Fruit fly (Drosophila melanogaster) whole organism, embryonic: Measurements from ENCODE around the gene CG3517.
A peak's percentile ranks its signal among the peaks of the same experiment; 100 is the strongest.

Experiments used
- Atf6 ChIP-seq: fragments of 200-800 bp; sonication (Bioruptor generic); IDR thresholded peaks from 2 replicates; pipeline ENCODE4 v1.3.6; 2022; ENCODE audit warnings: missing biosample characterization, missing genetic modification characterization
- CG10321 ChIP-seq: fragments of 200-800 bp; sonication (Bioruptor generic); IDR thresholded peaks from 2 replicates; pipeline ENCODE4 v1.3.6; 2022; ENCODE audit warnings: missing biosample characterization, missing genetic modification characterization
- CG10462 ChIP-seq: fragments of 200-800 bp; sonication (Bioruptor generic); optimal IDR thresholded peaks from 2 replicates; lab custom pipeline; 2016; ENCODE audit warnings: missing biosample characterization, missing genetic modification characterization
- CG10959 ChIP-seq: fragments of 200-800 bp; sonication (Bioruptor generic); IDR thresholded peaks from 2 replicates; pipeline ENCODE4 v1.3.6; 2022; ENCODE audit warnings: missing biosample characterization, missing genetic modification characterization
- CG11093 ChIP-seq: fragments of 200-800 bp; sonication (Bioruptor generic); IDR thresholded peaks from 3 replicates; pipeline ENCODE4 v1.3.6; 2022; ENCODE audit warnings: missing biosample characterization, missing genetic modification characterization
- CG12071 ChIP-seq: fragments of 200-800 bp; sonication (Bioruptor generic); optimal IDR thresholded peaks from 3 replicates; lab custom pipeline; 2018; ENCODE audit warnings: missing biosample characterization, mild to moderate bottlenecking, missing genetic modification characterization
- CG1233 ChIP-seq: fragments of 200-800 bp; sonication (Bioruptor generic); optimal IDR thresholded peaks from 4 replicates; lab custom pipeline; 2018; ENCODE audit warnings: missing biosample characterization, mild to moderate bottlenecking, missing genetic modification characterization
- CG12659 ChIP-seq: fragments of 200-800 bp; sonication (Bioruptor generic); optimal IDR thresholded peaks from 3 replicates; lab custom pipeline; 2017; ENCODE audit warnings: mild to moderate bottlenecking, missing biosample characterization, missing genetic modification reagents, missing genetic modification characterization
- CG13894 ChIP-seq: fragments of 200-800 bp; sonication (Bioruptor generic); optimal IDR thresholded peaks from 3 replicates; lab custom pipeline; 2018; ENCODE audit warnings: missing biosample characterization, mild to moderate bottlenecking, missing genetic modification characterization, moderate library complexity
- CG16813 ChIP-seq: fragments of 200-800 bp; sonication (Bioruptor generic); IDR thresholded peaks from 3 replicates; pipeline ENCODE4 v1.3.6; 2022; ENCODE audit warnings: missing biosample characterization, missing genetic modification characterization; ENCODE audit not compliant: partially characterized antibody
- CG1792 ChIP-seq: fragments of 200-800 bp; sonication (Bioruptor generic); optimal IDR thresholded peaks from 2 replicates; lab custom pipeline; 2016; ENCODE audit warnings: missing biosample characterization, missing genetic modification characterization
- CG2202 ChIP-seq: fragments of 200-800 bp; sonication (Bioruptor generic); optimal IDR thresholded peaks from 2 replicates; lab custom pipeline; 2018; ENCODE audit warnings: missing biosample characterization, mild to moderate bottlenecking, missing genetic modification characterization
- CG2889 ChIP-seq: fragments of 200-800 bp; sonication (Bioruptor generic); IDR thresholded peaks from 3 replicates; pipeline ENCODE4 v1.3.6; 2022; ENCODE audit warnings: missing biosample characterization, missing genetic modification characterization
- CG31441 ChIP-seq: fragments of 200-800 bp; sonication (Bioruptor generic); IDR thresholded peaks from 2 replicates; pipeline ENCODE4 v1.3.6; 2022; ENCODE audit warnings: missing biosample characterization, missing genetic modification characterization
- CG3726 ChIP-seq: fragments of 200-800 bp; sonication (Bioruptor generic); IDR thresholded peaks from 3 replicates; pipeline ENCODE4, ENCODE4 v1.3.6; 2022; ENCODE audit warnings: missing biosample characterization, missing genetic modification characterization
- CG8089 ChIP-seq: fragments of 200-800 bp; sonication (Bioruptor generic); optimal IDR thresholded peaks from 3 replicates; lab custom pipeline; 2016; ENCODE audit warnings: missing biosample characterization, missing genetic modification characterization
- CG9215 ChIP-seq: fragments of 200-800 bp; sonication (Bioruptor generic); IDR thresholded peaks from 2 replicates; pipeline ENCODE4 v1.3.6; 2022; ENCODE audit warnings: missing biosample characterization, missing genetic modification characterization
- CrebB ChIP-seq: fragments of 200-800 bp; sonication (Bioruptor generic); optimal IDR thresholded peaks from 3 replicates; lab custom pipeline; 2018; ENCODE audit warnings: missing biosample characterization, mild to moderate bottlenecking, missing genetic modification characterization
- Dfd ChIP-seq, 2 experiments: fragments of >200 bp; optimal IDR thresholded peaks; 2 replicates each; lab custom pipeline; 2017; ENCODE audit warnings: missing biosample characterization in 2 of 2, missing genetic modification characterization in 2 of 2
- Ets97D ChIP-seq: fragments of 200-800 bp; sonication (Bioruptor generic); optimal IDR thresholded peaks from 3 replicates; lab custom pipeline; 2016; ENCODE audit warnings: missing biosample characterization, missing genetic modification characterization
- Hsf ChIP-seq: fragments of 200-800 bp; sonication (Bioruptor generic); optimal IDR thresholded peaks from 3 replicates; lab custom pipeline; 2016; ENCODE audit warnings: missing biosample characterization, missing genetic modification characterization
- Jarid2 ChIP-seq: fragments of 200-800 bp; sonication (Bioruptor generic); optimal IDR thresholded peaks from 3 replicates; lab custom pipeline; 2017; ENCODE audit warnings: mild to moderate bottlenecking, missing biosample characterization, missing genetic modification reagents, missing genetic modification characterization
- Oli ChIP-seq: fragments of 200-800 bp; sonication (Bioruptor generic); optimal IDR thresholded peaks from 2 replicates; lab custom pipeline; 2018; ENCODE audit warnings: missing biosample characterization, mild to moderate bottlenecking, missing genetic modification characterization, moderate library complexity
- PHDP ChIP-seq: fragments of 200-800 bp; sonication (Bioruptor generic); optimal IDR thresholded peaks from 3 replicates; lab custom pipeline; 2018; ENCODE audit warnings: missing biosample characterization, mild to moderate bottlenecking, missing genetic modification characterization, moderate library complexity
- Side ChIP-seq: fragments of 200-800 bp; sonication (Bioruptor generic); optimal IDR thresholded peaks from 2 replicates; lab custom pipeline; 2016; ENCODE audit warnings: missing biosample characterization, missing genetic modification characterization
- Stat92E ChIP-seq, 3 experiments: fragments of >200 bp in 2 of 3; fragments of 200-800 bp in 1 of 3; sonication (Bioruptor generic) in 1 of 3; optimal IDR thresholded peaks; 2 replicates each; lab custom pipeline; 2017 to 2019; ENCODE audit warnings: missing biosample characterization in 3 of 3, missing genetic modification characterization in 3 of 3, mild to moderate bottlenecking in 1 of 3, moderate library complexity in 1 of 3
- ac ChIP-seq: fragments of 200-800 bp; sonication (Bioruptor generic); optimal IDR thresholded peaks from 3 replicates; lab custom pipeline; 2017; ENCODE audit warnings: missing biosample characterization, mild to moderate bottlenecking, missing genetic modification characterization
- bbx ChIP-seq: fragments of 200-800 bp; sonication (Bioruptor generic); IDR thresholded peaks from 2 replicates; pipeline ENCODE4 v1.3.6; 2022; ENCODE audit warnings: missing biosample characterization, missing genetic modification characterization; ENCODE audit not compliant: partially characterized antibody
- chinmo ChIP-seq: fragments of 200-800 bp; sonication (Bioruptor generic); IDR thresholded peaks from 4 replicates; pipeline ENCODE4 v1.3.6; 2022; ENCODE audit warnings: missing biosample characterization, missing genetic modification characterization; ENCODE audit not compliant: partially characterized antibody
- ci ChIP-seq: fragments of 200-800 bp; sonication (Bioruptor generic); IDR thresholded peaks from 3 replicates; pipeline ENCODE4 v1.3.6; 2022; ENCODE audit warnings: missing biosample characterization, missing genetic modification characterization
- crc ChIP-seq: fragments of 200-800 bp; sonication (Bioruptor generic); optimal IDR thresholded peaks from 2 replicates; lab custom pipeline; 2016; ENCODE audit warnings: missing biosample characterization, missing genetic modification characterization
- emc ChIP-seq: fragments of 200-800 bp; sonication (Bioruptor generic); optimal IDR thresholded peaks from 2 replicates; lab custom pipeline; 2016; ENCODE audit warnings: missing biosample characterization, missing genetic modification characterization
- esg ChIP-seq: fragments of 200-800 bp; sonication (Bioruptor generic); conservative IDR thresholded peaks from 2 replicates; pipeline ENCODE4 v1.3.6; 2022; ENCODE audit warnings: missing biosample characterization, missing genetic modification characterization
- fd64A ChIP-seq: fragments of 200-800 bp; sonication (Bioruptor generic); optimal IDR thresholded peaks from 3 replicates; lab custom pipeline; 2018; ENCODE audit warnings: missing biosample characterization, mild to moderate bottlenecking, missing genetic modification characterization
- gsb ChIP-seq: fragments of 200-800 bp; sonication (Bioruptor generic); IDR thresholded peaks from 2 replicates; pipeline ENCODE4 v1.3.6; 2022; ENCODE audit warnings: missing biosample characterization, missing genetic modification characterization
- ham ChIP-seq: fragments of 200-800 bp; sonication (Bioruptor generic); IDR thresholded peaks from 2 replicates; pipeline ENCODE4 v1.3.6; 2022; ENCODE audit warnings: missing biosample characterization, missing genetic modification characterization
- mld ChIP-seq: fragments of 200-800 bp; sonication (Bioruptor generic); IDR thresholded peaks from 3 replicates; pipeline ENCODE4 v1.3.6; 2022; ENCODE audit warnings: missing biosample characterization, missing genetic modification characterization; ENCODE audit not compliant: partially characterized antibody
- nom ChIP-seq: fragments of 200-800 bp; sonication (Bioruptor generic); optimal IDR thresholded peaks from 2 replicates; lab custom pipeline; 2017; ENCODE audit warnings: missing biosample characterization, missing genetic modification characterization, mild to moderate bottlenecking, moderate library complexity, missing genetic modification reagents
- oc ChIP-seq: fragments of 200-800 bp; sonication (Bioruptor generic); optimal IDR thresholded peaks from 2 replicates; lab custom pipeline; 2018; ENCODE audit warnings: missing biosample characterization, mild to moderate bottlenecking, missing genetic modification characterization, moderate library complexity
- otp ChIP-seq: fragments of 200-800 bp; sonication (Bioruptor generic); IDR thresholded peaks from 3 replicates; pipeline ENCODE4, ENCODE4 v1.3.6; 2022; ENCODE audit warnings: missing biosample characterization, missing genetic modification characterization
- psq ChIP-seq: fragments of 200-800 bp; sonication (Bioruptor generic); optimal IDR thresholded peaks from 2 replicates; lab custom pipeline; 2017; ENCODE audit warnings: missing biosample characterization, missing genetic modification characterization
- run ChIP-seq: fragments of 200-800 bp; sonication (Bioruptor generic); optimal IDR thresholded peaks from 3 replicates; lab custom pipeline; 2018; ENCODE audit warnings: missing biosample characterization, mild to moderate bottlenecking, missing genetic modification characterization
- schlank ChIP-seq: fragments of 200-800 bp; sonication (Bioruptor generic); optimal IDR thresholded peaks from 2 replicates; lab custom pipeline; 2018; ENCODE audit warnings: missing biosample characterization, mild to moderate bottlenecking, missing genetic modification characterization
- slbo ChIP-seq: fragments of 200-800 bp; sonication (Bioruptor generic); IDR thresholded peaks from 2 replicates; pipeline ENCODE4 v1.3.6; 2022; ENCODE audit warnings: missing biosample characterization, missing genetic modification characterization
- trem ChIP-seq: fragments of 200-800 bp; optimal IDR thresholded peaks from 3 replicates; lab custom pipeline; 2019; ENCODE audit warnings: missing biosample characterization, mild to moderate bottlenecking, missing genetic modification characterization, moderate library complexity
- twi ChIP-seq: fragments of 200-800 bp; optimal IDR thresholded peaks from 2 replicates; lab custom pipeline; 2019; ENCODE audit warnings: missing biosample characterization, mild to moderate bottlenecking, missing genetic modification characterization, moderate library complexity
- usp ChIP-seq: fragments of >200 bp; optimal IDR thresholded peaks from 2 replicates; lab custom pipeline; 2017; ENCODE audit warnings: missing biosample characterization, missing genetic modification characterization
- vfl ChIP-seq: fragments of 200-800 bp; sonication (Bioruptor generic); optimal IDR thresholded peaks from 2 replicates; lab custom pipeline; 2016; ENCODE audit warnings: missing biosample characterization, missing genetic modification characterization
- yki ChIP-seq: fragments of >200 bp; optimal IDR thresholded peaks from 3 replicates; lab custom pipeline; 2018
- zen2 ChIP-seq: fragments of 200-800 bp; sonication (Bioruptor generic); IDR thresholded peaks from 3 replicates; pipeline ENCODE4 v1.3.6; 2022; ENCODE audit warnings: missing biosample characterization, missing genetic modification characterization; ENCODE audit not compliant: partially characterized antibody

CG3517 gene

DNA sequence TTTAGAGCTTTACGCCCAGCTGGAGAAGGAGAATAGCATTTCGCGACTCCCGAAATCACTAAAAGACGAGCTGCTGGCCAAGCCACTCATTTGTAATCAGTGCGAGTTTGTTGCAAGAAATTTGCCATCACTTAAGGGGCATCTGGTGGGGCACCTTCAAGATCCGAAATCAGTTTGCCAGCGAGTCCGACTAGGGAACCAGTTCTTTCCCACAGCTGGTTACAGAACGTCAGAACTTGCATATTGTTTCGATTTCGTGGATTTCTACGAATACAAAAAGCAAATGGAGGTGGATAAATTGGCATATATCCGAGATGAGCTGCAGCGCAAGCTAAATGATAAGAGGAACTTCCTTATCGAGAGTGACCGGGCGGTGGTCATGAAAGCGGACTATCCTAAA lies 20.7 kb downstream of the CG3517 start (continued):
- TF ChIP-seq emc (GFP tag; lab: Kevin White, UChicago): no peak
- no peak for TF ChIP-seq gsb (GFP tag; lab: Robert Waterston, UW)
- TF ChIP-seq Hsf: no peak
- no peak for TF ChIP-seq slbo (GFP tag; lab: Robert Waterston, UW)
- no peak for TF ChIP-seq CG16813
- no peak for TF ChIP-seq CrebB (tag; lab: Kevin White, UChicago)
- TF ChIP-seq Stat92E (GFP tag; optimal IDR thresholded peaks at IDR 0.05; lab: Kevin White, UChicago): no peak
- no peak for TF ChIP-seq psq (GFP tag; lab: Kevin White, UChicago)
- TF ChIP-seq CG31441 (GFP tag; lab: Robert Waterston, UW): no peak
- no peak for TF ChIP-seq trem (tag; lab: Kevin White, UChicago)
- no peak for TF ChIP-seq CG11093
- no peak for TF ChIP-seq mld (GFP tag; lab: Robert Waterston, UW)
- TF ChIP-seq otp (GFP tag; lab: Robert Waterston, UW): no peak
- no peak for TF ChIP-seq CG10959 (GFP tag; lab: Robert Waterston, UW)

DNA sequence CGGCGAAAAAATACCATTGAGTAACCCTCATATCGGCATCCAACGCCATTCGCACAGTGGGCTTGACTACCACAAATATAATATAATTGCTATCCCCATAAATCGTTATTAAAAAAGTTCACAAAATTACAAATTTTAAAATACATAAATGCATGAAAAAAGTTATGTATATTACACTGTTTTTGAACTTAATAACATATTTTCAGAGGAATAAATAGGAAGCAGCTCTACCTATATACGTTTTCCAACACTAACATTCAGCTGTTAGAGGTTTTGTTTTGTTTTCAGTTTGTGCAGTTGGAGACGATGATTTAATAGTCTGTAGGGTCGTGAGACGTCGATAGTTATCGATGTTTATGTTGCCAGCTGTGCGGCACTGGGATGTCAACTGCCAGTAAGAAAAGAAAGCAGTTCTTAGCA lies 21.9 kb downstream of the CG3517 start, which contains the start of the genes Ino80 and Aptx:
TSS of gene Ino80 (minus strand) at position 58 of the 420 bp plus-strand sequence.
TSS of gene Aptx (plus strand) at position 360 of the 420 bp plus-strand sequence.
- TF ChIP-seq ci (GFP tag; lab: Robert Waterston, UW): peak; percentile 84
- peak; percentile 77 for TF ChIP-seq emc (GFP tag; lab: Kevin White, UChicago)
- TF ChIP-seq fd64A: peak; percentile 61
- peak; percentile 86 for TF ChIP-seq CG2202 (tag; lab: Kevin White, UChicago)
- TF ChIP-seq schlank (tag; lab: Kevin White, UChicago): peak; percentile 59
- peak in 1 of 2 experiments; percentile 52 for TF ChIP-seq Dfd (GFP tag; optimal IDR thresholded peaks at IDR 0.05; lab: Kevin White, UChicago)
- peak; percentile 90 for TF ChIP-seq vfl (GFP tag; lab: Kevin White, UChicago)
- TF ChIP-seq CG8089 (GFP tag; lab: Kevin White, UChicago): peak; percentile 90
- TF ChIP-seq Side (GFP tag; lab: Kevin White, UChicago): peak; percentile 88
- TF ChIP-seq CG13894 (tag; lab: Kevin White, UChicago): no peak
- no peak for TF ChIP-seq usp (GFP tag; lab: Kevin White, UChicago)
- TF ChIP-seq esg (GFP tag; lab: Robert Waterston, UW): peak; percentile 96
- peak; percentile 28; the same call in 1 of the 2 replicates for TF ChIP-seq CG10321 (GFP tag; lab: Robert Waterston, UW)
- TF ChIP-seq Jarid2 (GFP tag; lab: Kevin White, UChicago): peak; percentile 58
- TF ChIP-seq oc (tag; lab: Kevin White, UChicago): no peak
- TF ChIP-seq ac (GFP tag; lab: Kevin White, UChicago): peak; percentile 79
- TF ChIP-seq run (tag; lab: Kevin White, UChicago): peak; percentile 73
- TF ChIP-seq Oli (tag; lab: Kevin White, UChicago): peak; percentile 92
- TF ChIP-seq PHDP (tag; lab: Kevin White, UChicago): no peak
- TF ChIP-seq CG12659: peak; percentile 95
- TF ChIP-seq nom (GFP tag; lab: Kevin White, UChicago): no peak
- TF ChIP-seq Atf6 (GFP tag; lab: Robert Waterston, UW): peak; percentile 93
- TF ChIP-seq CG1792 (GFP tag; lab: Kevin White, UChicago): peak; percentile 80
- peak; percentile 82 for TF ChIP-seq zen2 (GFP tag; lab: Robert Waterston, UW)
- peak; percentile 92 for TF ChIP-seq CG2889 (GFP tag; lab: Robert Waterston, UW)
- peak; percentile 67 for TF ChIP-seq CG12071 (GFP tag; lab: Kevin White, UChicago)
- peak; percentile 70 for TF ChIP-seq crc (GFP tag; lab: Kevin White, UChicago)
- TF ChIP-seq CG10462 (GFP tag; lab: Kevin White, UChicago): peak; percentile 92
- TF ChIP-seq ham (GFP tag; lab: Robert Waterston, UW): peak; percentile 86
- TF ChIP-seq chinmo (GFP tag; lab: Robert Waterston, UW): peak; percentile 83; the same call in 3 of the 4 replicates
- TF ChIP-seq Ets97D (GFP tag; lab: Kevin White, UChicago): peak; percentile 89
- TF ChIP-seq CG3726: peak; percentile 91
- peak; percentile 97 for TF ChIP-seq bbx (GFP tag; lab: Robert Waterston, UW)
- peak; percentile 93 for TF ChIP-seq twi
- peak; percentile 95 for TF ChIP-seq CG9215 (GFP tag; lab: Robert Waterston, UW)
- peak; percentile 81 for TF ChIP-seq CG1233 (GFP tag; lab: Kevin White, UChicago)
- TF ChIP-seq yki (lab: Kevin White, UChicago): no peak
